Fruit fly (Drosophila melanogaster) whole organism, larva: ENCODE measurements around the gene CG14221.

Source experiments
- noc ChIP-seq: fragments of 200-800 bp; sonication (Bioruptor generic); optimal IDR thresholded peaks from 3 replicates; lab custom pipeline; 2019; ENCODE audit warnings: missing biosample characterization, mild to moderate bottlenecking, missing genetic modification characterization, moderate library complexity

CG14221 gene

DNA sequence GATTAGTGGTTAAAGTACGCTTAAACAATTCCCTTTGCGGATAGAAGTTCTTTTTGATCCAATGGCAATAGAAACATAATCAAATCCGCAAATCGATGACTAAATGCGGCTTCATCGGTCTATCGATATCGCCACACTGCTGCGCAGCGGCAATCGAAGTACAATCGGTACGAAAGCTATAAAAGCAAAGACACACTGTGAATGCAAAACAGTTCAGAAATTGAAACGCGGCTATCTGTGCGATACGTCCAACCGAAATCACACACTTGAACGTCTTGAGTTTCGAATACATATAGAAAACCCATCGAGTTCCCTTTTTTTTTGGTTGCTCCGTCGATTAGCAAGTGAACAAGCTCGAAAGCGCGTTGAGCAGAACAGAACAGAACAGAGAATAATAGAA lies 16.0 kb downstream of the CG14221 start, which contains the start of gene CG14207:
Gene CG14207 (plus strand): TSS at position 203 of the 400 bp plus-strand sequence.
- peak; percentile 44 for TF ChIP-seq noc

DNA sequence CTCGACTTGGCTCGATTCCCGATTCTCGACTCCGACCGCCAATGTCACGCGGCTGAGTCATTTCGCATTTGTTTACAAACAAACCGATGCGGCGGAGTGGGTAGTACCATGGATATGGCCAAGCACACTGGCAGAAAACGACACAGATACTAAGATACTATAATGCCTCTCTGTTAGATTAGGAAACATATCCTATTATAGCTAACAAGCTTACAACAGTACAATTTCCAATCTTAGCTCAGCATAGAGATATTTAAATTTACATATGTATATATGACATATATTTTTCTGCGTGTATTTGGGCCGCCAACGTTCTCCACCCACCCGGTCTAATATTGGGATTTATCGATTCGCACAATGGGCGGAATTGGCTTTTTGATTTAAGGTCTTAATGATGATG lies 17.1 kb downstream of the CG14221 start:
- TF ChIP-seq noc = peak; percentile 66

DNA sequence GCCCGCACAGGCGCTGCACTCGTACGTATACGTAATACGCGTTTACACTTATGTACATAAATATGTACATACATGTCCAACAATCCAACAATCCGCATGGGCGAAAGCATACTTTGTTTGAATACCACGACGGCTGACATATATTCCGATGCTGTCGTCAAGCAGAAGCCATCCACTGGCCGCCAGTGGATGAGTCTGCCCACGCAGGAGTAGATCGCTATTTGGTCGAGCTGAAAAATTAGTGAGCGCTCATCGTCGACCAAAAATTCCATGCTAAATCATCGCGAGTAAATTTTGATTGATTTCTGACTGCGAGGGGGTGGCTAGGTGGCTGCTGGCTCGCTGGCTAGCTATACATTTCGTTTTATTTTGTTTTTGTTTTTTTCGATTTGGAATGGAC lies 18.6 kb downstream of the CG14221 start:
- TF ChIP-seq noc = no peak

DNA sequence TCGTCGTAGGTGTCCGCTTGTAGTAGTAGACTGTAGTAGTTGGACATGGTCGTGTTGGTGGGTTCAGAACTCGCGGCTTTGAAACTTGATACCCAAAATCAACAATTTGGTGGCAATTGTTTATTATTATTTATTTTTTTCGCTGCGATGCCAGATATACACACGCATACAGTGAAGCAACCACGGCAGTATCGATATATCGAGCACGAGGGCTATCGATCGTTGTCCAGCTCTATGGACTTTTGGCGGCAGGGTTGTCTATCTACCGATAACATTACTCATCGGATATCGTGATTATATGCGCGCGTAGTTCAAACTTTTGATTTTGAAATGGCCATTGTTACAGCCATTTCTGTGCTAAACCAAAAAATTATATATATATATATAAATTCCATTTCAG lies 19.4 kb downstream of the CG14221 start, which contains the start of gene CG14220:
Gene CG14220 (minus strand): TSS at position 208 of the 400 bp plus-strand sequence.
- TF ChIP-seq noc = no peak

DNA sequence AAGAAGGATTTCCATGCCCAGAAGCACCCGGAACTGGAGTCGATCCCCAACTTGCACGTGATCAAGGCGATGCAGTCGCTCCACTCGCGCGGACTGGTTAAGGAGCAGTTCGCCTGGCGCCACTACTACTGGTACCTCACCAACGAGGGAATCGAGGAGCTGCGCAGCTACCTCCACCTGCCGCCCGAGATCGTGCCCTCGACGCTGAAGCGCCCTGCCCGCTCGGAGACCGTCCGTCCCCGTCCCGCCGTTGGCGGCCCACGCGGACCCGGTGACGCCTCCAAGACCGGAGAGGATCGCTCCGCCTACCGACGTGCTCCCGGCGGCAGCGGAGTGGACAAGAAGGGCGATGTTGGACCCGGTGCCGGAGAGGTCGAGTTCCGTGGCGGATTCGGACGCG lies 22.5 kb downstream of the CG14221 start:
- no peak for TF ChIP-seq noc

DNA sequence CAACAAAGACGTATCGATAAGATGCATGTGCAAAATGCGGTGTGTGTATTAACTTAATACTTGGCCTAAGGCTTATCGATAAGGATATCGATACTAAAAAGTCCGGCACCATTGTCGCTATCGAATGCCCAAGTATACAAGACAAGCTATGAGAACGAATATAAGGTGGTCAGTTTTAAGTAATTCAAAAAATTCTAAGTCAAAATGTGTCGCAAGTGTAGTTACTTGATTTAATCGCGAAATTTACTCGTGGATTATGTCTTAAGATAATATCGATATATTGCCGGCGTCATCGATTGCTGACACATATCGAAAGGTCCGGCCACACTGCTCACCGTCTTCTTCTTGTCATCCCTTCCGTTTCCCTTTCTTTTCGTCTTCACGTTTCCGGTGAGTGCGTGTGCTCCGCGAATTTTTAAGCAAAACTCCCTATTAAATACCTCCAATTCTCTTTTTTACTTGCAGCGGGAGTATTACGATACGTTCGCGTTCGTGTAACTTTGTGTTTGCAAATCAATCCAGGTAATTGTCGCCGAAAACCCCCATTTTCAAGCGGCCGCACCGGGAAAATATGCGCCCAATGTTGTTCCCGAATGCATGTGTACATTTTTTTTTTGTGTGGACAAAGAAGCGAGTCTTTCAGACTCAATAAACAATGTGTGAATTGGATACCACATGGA lies 23.2 kb downstream of the CG14221 start, which contains the start of gene RpS10b:
Gene RpS10b (plus strand): TSS at position 348 of the 680 bp plus-strand sequence.
- peak; percentile 74 for TF ChIP-seq noc

DNA sequence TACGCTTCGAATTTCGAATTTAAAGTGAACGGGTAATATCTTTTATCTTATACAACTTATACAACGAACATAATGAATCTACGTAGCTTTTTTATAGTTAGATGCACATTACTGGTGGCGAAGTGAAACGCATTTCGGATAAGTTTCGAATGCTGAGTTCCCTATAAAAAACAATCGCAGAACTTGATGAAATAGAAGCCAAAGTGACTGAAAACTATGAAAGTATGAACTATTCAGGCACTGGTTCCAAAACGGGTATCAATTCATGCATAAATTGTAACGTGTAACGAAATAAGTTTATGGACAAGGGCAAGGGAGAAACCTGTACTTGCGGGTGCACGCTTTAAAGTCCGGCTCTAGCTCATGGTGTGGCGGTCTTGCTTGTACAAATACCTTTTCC lies 25.2 kb downstream of the CG14221 start:
- no peak for TF ChIP-seq noc

DNA sequence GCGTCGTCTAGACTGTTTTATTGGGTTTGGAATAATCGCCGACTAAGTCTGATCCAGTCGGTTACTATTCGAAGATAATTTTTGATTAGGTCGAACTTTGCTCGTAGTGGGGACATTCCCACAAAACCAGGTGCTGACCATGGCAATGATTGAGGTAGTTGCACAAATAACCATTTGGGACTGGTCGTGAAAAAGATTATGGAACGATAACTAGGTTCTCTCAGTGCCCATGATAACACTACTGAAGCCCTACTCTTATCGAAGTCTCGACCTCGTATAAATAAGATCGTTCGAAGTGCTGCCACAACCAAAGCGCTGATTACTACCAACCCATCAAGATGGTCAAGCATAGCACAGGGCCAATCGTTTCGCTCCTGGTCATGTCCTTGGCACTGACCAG lies 28.7 kb downstream of the CG14221 start, which contains the start of gene CG14205:
Gene CG14205 (plus strand): TSS at position 301 of the 400 bp plus-strand sequence.
- TF ChIP-seq noc = no peak

DNA sequence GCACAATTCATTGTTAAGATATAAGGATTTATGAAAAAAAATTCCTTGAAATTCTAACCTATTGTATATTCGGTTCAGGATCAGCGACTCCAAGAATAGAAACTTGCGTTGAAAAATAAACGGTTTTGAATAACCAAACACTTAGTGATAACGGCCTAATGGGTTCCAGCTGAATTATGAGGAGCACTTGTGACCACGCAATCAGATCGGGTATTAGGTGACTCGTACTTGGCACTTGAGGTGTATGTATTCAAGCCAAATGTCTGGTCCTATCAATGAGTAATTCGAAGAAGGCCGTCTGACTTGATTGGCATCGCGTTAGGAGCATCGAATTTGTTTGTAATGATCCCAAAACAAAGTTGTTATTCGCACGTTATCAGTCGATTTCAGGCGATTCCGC lies 30.5 kb downstream of the CG14221 start:
- no peak for TF ChIP-seq noc

DNA sequence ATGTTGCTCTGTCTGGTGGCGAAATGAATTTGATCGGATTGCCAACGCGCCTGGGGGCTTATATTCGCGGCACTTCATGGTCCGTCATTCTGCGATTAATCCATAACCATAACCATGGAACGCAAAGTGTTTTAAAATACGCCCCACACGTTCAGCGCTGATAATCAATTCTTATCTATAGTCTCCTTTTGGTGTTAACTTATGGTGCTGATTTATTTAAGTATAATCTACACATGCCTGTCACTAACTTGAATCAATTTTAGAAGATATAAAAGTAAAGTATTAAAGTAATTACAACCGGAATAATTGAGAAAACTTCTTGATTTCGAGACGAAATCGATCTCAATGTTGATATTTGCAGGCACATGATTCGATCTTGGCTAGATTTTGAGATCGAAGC lies 31.0 kb downstream of the CG14221 start, which contains the start of gene CG14219:
Gene CG14219 (minus strand): TSS at position 101 of the 400 bp plus-strand sequence.
- TF ChIP-seq noc = no peak

DNA sequence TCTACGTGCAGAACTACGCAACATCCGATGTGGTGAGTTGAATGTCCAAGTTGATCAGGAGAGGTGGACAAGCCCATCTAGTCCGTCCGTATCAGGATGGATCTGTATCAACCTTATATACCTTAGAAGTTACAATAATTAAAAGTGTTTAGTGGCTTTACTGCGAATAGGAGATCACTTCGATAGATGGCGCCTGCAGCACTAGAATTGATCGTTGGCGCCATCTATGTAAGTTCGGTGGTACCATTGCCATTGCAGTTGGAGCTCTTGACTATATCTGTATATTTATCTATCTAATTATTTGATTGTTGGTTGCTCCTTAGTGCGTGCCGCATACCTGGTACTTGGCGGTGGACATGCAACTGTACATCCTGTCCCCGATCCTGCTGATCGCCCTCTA lies 35.9 kb downstream of the CG14221 start:
- TF ChIP-seq noc = no peak

DNA sequence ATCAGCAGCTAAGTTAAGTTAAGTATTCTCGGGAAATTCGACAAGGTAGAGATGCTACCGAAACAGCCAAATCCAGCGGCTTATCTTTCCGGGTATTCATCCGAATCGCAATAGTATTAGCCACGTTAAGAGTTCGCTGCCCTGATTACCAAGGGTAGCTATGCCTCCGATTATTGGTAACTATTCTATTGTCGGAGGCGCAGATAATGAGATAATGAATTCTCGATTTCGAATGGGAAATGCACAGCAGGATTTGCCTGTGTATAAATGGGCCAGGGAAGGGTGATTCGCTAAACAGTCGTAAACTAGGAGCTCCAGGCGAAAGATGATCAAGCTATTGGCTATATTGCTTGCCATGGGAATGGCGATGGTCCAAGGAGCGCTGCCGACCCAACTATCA lies 37.7 kb downstream of the CG14221 start, which contains the start of gene CG14204:
Gene CG14204 (plus strand): TSS at position 301 of the 400 bp plus-strand sequence.
- no peak for TF ChIP-seq noc

DNA sequence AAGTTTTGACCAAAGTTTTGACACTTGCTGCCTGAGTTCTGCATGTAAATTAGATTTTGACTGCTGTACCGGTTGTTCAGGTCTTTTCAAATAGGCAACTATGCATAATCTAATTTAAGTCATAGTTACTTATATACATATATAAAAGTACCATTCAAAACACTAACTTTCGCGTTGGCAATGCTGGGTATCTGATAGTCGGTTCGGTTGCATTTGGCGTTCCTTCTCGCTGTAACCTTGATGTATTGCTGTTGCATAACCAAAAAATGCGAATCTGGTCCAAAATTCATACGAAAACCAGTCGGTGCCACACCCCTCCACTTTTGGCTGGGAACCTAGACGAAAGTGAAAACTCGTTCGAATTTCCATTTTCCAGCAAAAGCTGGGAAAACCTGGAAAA lies 38.3 kb downstream of the CG14221 start:
- TF ChIP-seq noc = no peak

DNA sequence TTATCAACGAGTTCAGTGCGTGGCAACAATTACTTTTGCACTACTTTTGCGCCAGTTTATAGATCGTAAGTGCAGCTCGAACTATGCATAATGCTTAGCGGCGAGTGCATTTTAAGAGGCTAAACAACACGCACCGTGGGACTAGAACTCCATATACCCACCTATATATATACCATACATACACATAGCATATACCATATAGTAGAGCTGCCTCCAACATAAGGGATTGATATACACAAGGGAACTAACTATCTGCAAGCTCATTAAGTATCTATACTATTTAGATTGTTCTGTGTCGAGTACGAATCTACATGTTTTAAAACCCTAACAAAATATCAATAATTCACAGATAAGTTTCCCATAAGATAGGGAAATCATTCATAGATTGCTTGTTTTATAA lies 39.2 kb downstream of the CG14221 start, which contains the start of gene CG14218:
Gene CG14218 (minus strand): TSS at position 101 of the 400 bp plus-strand sequence.
- no peak for TF ChIP-seq noc

DNA sequence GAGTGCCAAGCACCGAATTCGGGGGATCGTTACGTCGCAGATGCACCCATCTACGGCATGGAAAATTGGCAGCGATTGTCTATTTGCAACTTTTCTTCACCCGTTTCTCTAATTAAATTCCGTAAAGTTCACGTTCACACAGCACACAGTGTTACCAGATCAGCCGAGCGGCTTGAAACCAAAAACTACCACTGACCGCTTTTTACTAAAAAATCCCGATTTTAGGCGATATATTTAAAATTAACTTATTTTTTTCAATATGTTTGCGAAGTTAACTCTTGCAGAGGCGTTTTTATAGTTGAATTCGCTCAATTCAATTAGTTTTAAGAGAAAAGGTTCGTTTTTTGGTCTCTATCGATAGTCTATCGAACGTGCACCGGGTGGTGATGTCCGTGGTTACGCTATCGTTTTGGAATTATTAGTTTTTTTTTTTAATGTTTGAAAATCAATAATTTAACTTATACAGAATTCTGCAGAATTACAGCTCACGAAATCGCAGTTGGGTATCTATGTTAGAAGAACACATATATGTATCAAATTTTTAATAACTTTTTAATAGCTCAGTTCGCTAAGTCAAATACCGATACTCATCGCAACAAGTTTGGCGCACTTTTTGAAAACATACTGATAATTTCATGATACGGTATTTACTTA lies 41.3 kb downstream of the CG14221 start, which contains the start of gene Tao:
Gene Tao (minus strand): TSS at position 153 of the 654 bp plus-strand sequence.
- no peak for TF ChIP-seq noc

DNA sequence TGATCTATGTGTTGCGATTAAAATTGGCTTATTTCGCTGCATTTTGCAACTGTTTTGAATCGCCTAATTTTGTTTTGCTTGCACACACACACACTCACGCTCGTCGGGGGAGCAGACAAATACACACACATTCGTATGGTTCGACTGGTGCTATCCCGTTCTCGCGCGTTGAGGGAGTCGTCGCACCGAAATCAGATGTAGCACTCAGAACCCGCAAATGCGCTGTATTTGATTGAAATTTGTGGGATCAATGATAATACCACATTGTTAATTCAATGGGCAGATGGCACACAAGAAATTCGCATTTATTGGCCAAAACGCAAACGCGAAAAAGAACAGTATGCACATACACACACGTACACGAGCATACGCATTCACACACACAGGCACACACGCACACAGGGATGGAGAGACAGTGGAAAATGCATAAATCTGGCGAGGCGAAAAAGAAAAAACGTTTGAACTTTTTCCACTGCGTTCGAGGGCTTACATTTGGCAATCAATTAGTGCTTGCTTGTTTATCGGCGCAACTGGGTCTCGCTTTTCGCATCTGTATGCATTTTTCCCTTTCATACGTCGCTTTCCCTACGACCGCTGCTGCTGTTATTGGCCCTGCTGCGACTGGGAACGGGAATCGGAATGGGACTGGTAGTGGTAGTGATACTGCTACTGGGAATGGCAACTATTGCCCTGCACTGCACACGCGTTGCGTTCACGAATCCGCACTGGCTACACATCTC lies 42.0 kb downstream of the CG14221 start:
- TF ChIP-seq noc = no peak
